Fruit fly (Drosophila melanogaster): Measurements from ENCODE around the gene Raf.

DNA sequence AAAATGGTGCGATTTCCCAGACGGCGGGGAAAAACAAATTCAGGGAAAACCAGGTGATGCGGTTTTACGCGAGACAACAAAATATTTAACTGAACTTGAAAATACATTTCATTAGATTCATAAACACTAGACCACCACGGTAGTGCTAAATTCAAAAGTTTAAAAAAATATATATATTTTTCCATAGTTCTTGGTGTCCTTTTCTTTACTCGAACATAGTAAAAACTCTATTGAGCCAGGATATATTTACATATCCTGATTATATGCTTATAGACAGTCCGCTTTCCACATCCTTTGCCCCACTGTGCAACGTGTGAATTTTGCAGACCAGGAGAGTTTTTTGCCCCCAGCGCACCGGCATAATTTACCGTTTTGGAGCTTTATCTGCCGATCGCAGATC is 70.1 kb downstream of the Raf start:
- TF ChIP-seq CG8478 (optimal IDR thresholded peaks at IDR 0.05) (no peak), CTCF (optimal IDR thresholded peaks at IDR 0.05) (no peak)

Measured in S2 (cell line).